Fruit fly (Drosophila melanogaster): ENCODE data around the gene CG9628.
A peak's percentile ranks its signal among the peaks of the same experiment; 100 is the strongest.

dm6 chr3L:14661567-14662258 is 39.1 kb downstream of the CG9628 start:
- TF ChIP-seq CG6276 (GFP tag; optimal IDR thresholded peaks at IDR 0.05) (no peak), CG6854 (GFP tag; optimal IDR thresholded peaks at IDR 0.05) (no peak), OdsH (GFP tag; optimal IDR thresholded peaks at IDR 0.05) (peak; percentile 45), Eip78C (GFP tag) (peak; percentile 73), CG1621 (tag; optimal IDR thresholded peaks at IDR 0.05) (no peak), fd85E (GFP tag; optimal IDR thresholded peaks at IDR 0.05) (no peak), CG8319 (GFP tag; optimal IDR thresholded peaks at IDR 0.05) (no peak)

All from whole organism, prepupa.